Worm (Caenorhabditis elegans): Measurements from ENCODE around the gene D2085.7.

- TF ChIP-seq lsy-2 (tag; optimal IDR thresholded peaks at IDR 0.05) (no peak), sptf-1 (tag; optimal IDR thresholded peaks at IDR 0.05) (no peak), elt-1 (tag; optimal IDR thresholded peaks at IDR 0.05; ENCODE audit: borderline replicate concordance, insufficient read depth) (no peak), tbx-8 (GFP tag; optimal IDR thresholded peaks at IDR 0.05) (no peak), nhr-76 (tag; optimal IDR thresholded peaks at IDR 0.05) (no peak)
Observed at ce11 chrII:8623396-8623795, 17.8 kb upstream of the D2085.7 start, which contains the start of gene T22C8.4.
